Fruit fly (Drosophila melanogaster) whole organism, embryonic: ENCODE measurements around the gene CG43886.

Experiments
- Abd-B ChIP-seq: fragments of 200-800 bp; sonication (Bioruptor generic); optimal IDR thresholded peaks from 2 replicates; lab custom pipeline; 2018; ENCODE audit warnings: missing biosample characterization, mild to moderate bottlenecking, missing genetic modification characterization, moderate library complexity
- Ada2b ChIP-seq: fragments of 200-800 bp; sonication (Bioruptor generic); IDR thresholded peaks from 2 replicates; pipeline ENCODE4 v1.3.6; 2022; ENCODE audit warnings: missing biosample characterization, missing genetic modification characterization
- Asciz ChIP-seq: fragments of 200-800 bp; sonication (Bioruptor generic); optimal IDR thresholded peaks from 2 replicates; lab custom pipeline; 2017; ENCODE audit warnings: missing biosample characterization, mild to moderate bottlenecking, missing genetic modification characterization, missing genetic modification reagents
- Atf-2 ChIP-seq: fragments of 200-800 bp; sonication (Bioruptor generic); optimal IDR thresholded peaks from 2 replicates; lab custom pipeline; 2016; ENCODE audit warnings: missing biosample characterization, missing genetic modification characterization
- Awh ChIP-seq: fragments of 200-800 bp; sonication (Bioruptor generic); IDR thresholded peaks from 2 replicates; pipeline ENCODE4, ENCODE4 v1.3.6; 2022; ENCODE audit warnings: missing biosample characterization, missing genetic modification characterization
- CG10321 ChIP-seq: fragments of 200-800 bp; sonication (Bioruptor generic); IDR thresholded peaks from 2 replicates; pipeline ENCODE4 v1.3.6; 2022; ENCODE audit warnings: missing biosample characterization, missing genetic modification characterization
- CG11247 ChIP-seq: fragments of 200-800 bp; sonication (Bioruptor generic); IDR thresholded peaks from 2 replicates; pipeline ENCODE4 v1.3.6; 2022; ENCODE audit warnings: missing biosample characterization, missing genetic modification characterization
- CG11695 ChIP-seq: fragments of 200-800 bp; sonication (Bioruptor generic); IDR thresholded peaks from 3 replicates; pipeline ENCODE4 v1.3.6; 2022; ENCODE audit warnings: missing biosample characterization, missing genetic modification characterization
- CG12659 ChIP-seq: fragments of 200-800 bp; sonication (Bioruptor generic); optimal IDR thresholded peaks from 3 replicates; lab custom pipeline; 2017; ENCODE audit warnings: mild to moderate bottlenecking, missing biosample characterization, missing genetic modification reagents, missing genetic modification characterization
- CG1603 ChIP-seq: fragments of 200-800 bp; sonication (Bioruptor generic); optimal IDR thresholded peaks from 2 replicates; lab custom pipeline; 2019; ENCODE audit warnings: missing biosample characterization, mild to moderate bottlenecking, missing genetic modification characterization, moderate library complexity
- CG17328 ChIP-seq: fragments of 200-800 bp; sonication (Bioruptor generic); IDR thresholded peaks from 2 replicates; pipeline ENCODE4 v1.3.6; 2022; ENCODE audit warnings: missing biosample characterization, missing genetic modification characterization
- CG3065 ChIP-seq: fragments of 200-800 bp; sonication (Bioruptor generic); optimal IDR thresholded peaks from 2 replicates; lab custom pipeline; 2016; ENCODE audit warnings: missing biosample characterization, missing genetic modification characterization
- CG32772 ChIP-seq: fragments of 200-800 bp; sonication (Bioruptor generic); IDR thresholded peaks from 2 replicates; pipeline ENCODE4 v1.3.6; 2022; ENCODE audit warnings: missing biosample characterization, missing genetic modification characterization
- CG3281 ChIP-seq: fragments of 200-800 bp; sonication (Bioruptor generic); optimal IDR thresholded peaks from 3 replicates; lab custom pipeline; 2017; ENCODE audit warnings: missing biosample characterization, mild to moderate bottlenecking, missing genetic modification characterization
- CG33557 ChIP-seq: fragments of 200-800 bp; sonication (Bioruptor generic); optimal IDR thresholded peaks from 2 replicates; lab custom pipeline; 2019; ENCODE audit warnings: missing biosample characterization, mild to moderate bottlenecking, missing genetic modification characterization, moderate library complexity
- CG4404 ChIP-seq: fragments of 200-800 bp; sonication (Bioruptor generic); IDR thresholded peaks from 2 replicates; pipeline ENCODE4 v1.3.6; 2022; ENCODE audit warnings: missing biosample characterization, missing genetic modification characterization
- CG6791 ChIP-seq: fragments of 200-800 bp; sonication (Bioruptor generic); IDR thresholded peaks from 3 replicates; pipeline ENCODE4 v1.3.6; 2022; ENCODE audit warnings: missing biosample characterization, missing genetic modification characterization; ENCODE audit not compliant: partially characterized antibody
- CG8089 ChIP-seq: fragments of 200-800 bp; sonication (Bioruptor generic); optimal IDR thresholded peaks from 3 replicates; lab custom pipeline; 2016; ENCODE audit warnings: missing biosample characterization, missing genetic modification characterization
- CG8944 ChIP-seq: fragments of 200-800 bp; sonication (Bioruptor generic); optimal IDR thresholded peaks from 3 replicates; lab custom pipeline; 2016; ENCODE audit warnings: missing biosample characterization, missing genetic modification characterization
- CG9215 ChIP-seq: fragments of 200-800 bp; sonication (Bioruptor generic); IDR thresholded peaks from 2 replicates; pipeline ENCODE4 v1.3.6; 2022; ENCODE audit warnings: missing biosample characterization, missing genetic modification characterization
- D19B ChIP-seq: fragments of 200-800 bp; sonication (Bioruptor generic); optimal IDR thresholded peaks from 2 replicates; lab custom pipeline; 2017; ENCODE audit warnings: missing biosample characterization, mild to moderate bottlenecking, missing genetic modification characterization
- Dip2 ChIP-seq: fragments of 200-800 bp; sonication (Bioruptor generic); IDR thresholded peaks from 2 replicates; pipeline ENCODE4 v1.3.6; 2022; ENCODE audit warnings: missing biosample characterization, missing genetic modification characterization
- Dp ChIP-seq: fragments of 200-800 bp; sonication (Bioruptor generic); optimal IDR thresholded peaks from 2 replicates; lab custom pipeline; 2018; ENCODE audit warnings: missing biosample characterization, mild to moderate bottlenecking, missing genetic modification characterization, moderate library complexity
- Ets65A ChIP-seq: fragments of 200-800 bp; sonication (Bioruptor generic); peaks from one replicate; lab custom pipeline; 2016; ENCODE audit warnings: missing biosample characterization, missing genetic modification characterization
- GATAe ChIP-seq: fragments of 200-800 bp; sonication (Bioruptor generic); conservative IDR thresholded peaks from 2 replicates; pipeline ENCODE4 v1.3.6; 2022; ENCODE audit warnings: missing biosample characterization, missing genetic modification characterization
- Lhr ChIP-seq: fragments of 200-800 bp; sonication (Bioruptor generic); optimal IDR thresholded peaks from 3 replicates; lab custom pipeline; 2017; ENCODE audit warnings: mild to moderate bottlenecking, missing biosample characterization, missing genetic modification reagents, missing genetic modification characterization
- Med ChIP-seq: fragments of 200-800 bp; sonication (Bioruptor generic); peaks from one replicate; lab custom pipeline; 2016; ENCODE audit warnings: missing biosample characterization, missing genetic modification characterization, mild to moderate bottlenecking, inconsistent platforms, moderate library complexity
- Poxn ChIP-seq: fragments of 200-800 bp; sonication (Bioruptor generic); IDR thresholded peaks from 2 replicates; pipeline ENCODE4 v1.3.6; 2022; ENCODE audit warnings: missing biosample characterization, missing genetic modification characterization
- Ptx1 ChIP-seq: fragments of 200-800 bp; sonication (Bioruptor generic); IDR thresholded peaks from 2 replicates; pipeline ENCODE4 v1.3.6; 2022; ENCODE audit warnings: missing biosample characterization, missing genetic modification characterization
- Rfx ChIP-seq: fragments of 200-800 bp; sonication (Bioruptor generic); IDR thresholded peaks from 2 replicates; pipeline ENCODE4 v1.3.6; 2022; ENCODE audit warnings: missing biosample characterization, missing genetic modification characterization
- Sox102F ChIP-seq: fragments of 200-800 bp; sonication (Bioruptor generic); optimal IDR thresholded peaks from 2 replicates; lab custom pipeline; 2018; ENCODE audit warnings: missing biosample characterization, mild to moderate bottlenecking, missing genetic modification characterization, moderate library complexity
- TFAM ChIP-seq: fragments of 200-800 bp; sonication (Bioruptor generic); optimal IDR thresholded peaks from 2 replicates; lab custom pipeline; 2017; ENCODE audit warnings: missing biosample characterization, missing genetic modification characterization, inconsistent platforms
- Xrp1 ChIP-seq: fragments of 200-800 bp; sonication (Bioruptor generic); IDR thresholded peaks from 2 replicates; pipeline ENCODE4 v1.3.6; 2022; ENCODE audit warnings: missing biosample characterization, missing genetic modification characterization
- amos ChIP-seq: fragments of 200-800 bp; sonication (Bioruptor generic); IDR thresholded peaks from 2 replicates; pipeline ENCODE4 v1.3.6; 2022; ENCODE audit warnings: missing biosample characterization, missing genetic modification characterization; ENCODE audit not compliant: partially characterized antibody
- disco-r ChIP-seq: fragments of 200-800 bp; sonication (Bioruptor generic); optimal IDR thresholded peaks from 2 replicates; lab custom pipeline; 2016; ENCODE audit warnings: missing biosample characterization, missing genetic modification characterization
- gt ChIP-seq: fragments of 200-800 bp; sonication (Bioruptor generic); IDR thresholded peaks from 2 replicates; pipeline ENCODE4 v1.3.6; 2022; ENCODE audit warnings: missing biosample characterization, missing genetic modification characterization
- jumu ChIP-seq: fragments of 200-800 bp; sonication (Bioruptor generic); optimal IDR thresholded peaks from 3 replicates; lab custom pipeline; 2016; ENCODE audit warnings: missing biosample characterization, missing genetic modification characterization
- klu ChIP-seq: fragments of 200-800 bp; sonication (Bioruptor generic); IDR thresholded peaks from 2 replicates; pipeline ENCODE4 v1.3.6; 2022; ENCODE audit warnings: missing biosample characterization, missing genetic modification characterization
- lbe ChIP-seq: fragments of 200-800 bp; sonication (Bioruptor generic); optimal IDR thresholded peaks from 2 replicates; lab custom pipeline; 2016; ENCODE audit warnings: missing biosample characterization, mild to moderate bottlenecking, missing genetic modification characterization
- luna ChIP-seq: fragments of 200-800 bp; sonication (Bioruptor generic); optimal IDR thresholded peaks from 2 replicates; lab custom pipeline; 2016; ENCODE audit warnings: missing biosample characterization, missing genetic modification characterization
- nerfin-2 ChIP-seq: fragments of 200-800 bp; sonication (Bioruptor generic); IDR thresholded peaks from 2 replicates; pipeline ENCODE4 v1.3.6; 2022; ENCODE audit warnings: missing biosample characterization, missing genetic modification characterization; ENCODE audit not compliant: partially characterized antibody
- nom ChIP-seq: fragments of 200-800 bp; sonication (Bioruptor generic); optimal IDR thresholded peaks from 2 replicates; lab custom pipeline; 2017; ENCODE audit warnings: missing biosample characterization, missing genetic modification characterization, mild to moderate bottlenecking, moderate library complexity, missing genetic modification reagents
- odd ChIP-seq: fragments of 200-800 bp; sonication (Bioruptor generic); optimal IDR thresholded peaks from 2 replicates; lab custom pipeline; 2017; ENCODE audit warnings: missing biosample characterization, mild to moderate bottlenecking, missing genetic modification characterization
- pan ChIP-seq, 4 experiments: fragments of >200 bp in 3 of 4; fragments of 200-800 bp in 1 of 4; sonication (Bioruptor generic) in 1 of 4; optimal IDR thresholded peaks in 3 of 4; IDR thresholded peaks in 1 of 4; 2 replicates each; pipeline versions ENCODE4 v1.3.6 to Lab custom; 2017 to 2022; ENCODE audit warnings: missing biosample characterization in 2 of 4, missing genetic modification characterization in 2 of 4, mixed read lengths in 1 of 4
- sim ChIP-seq: fragments of 200-800 bp; sonication (Bioruptor generic); IDR thresholded peaks from 2 replicates; pipeline ENCODE4 v1.3.6; 2022; ENCODE audit warnings: missing biosample characterization, missing genetic modification characterization
- trh ChIP-seq: fragments of 200-800 bp; sonication (Bioruptor generic); optimal IDR thresholded peaks from 2 replicates; lab custom pipeline; 2016; ENCODE audit warnings: missing biosample characterization, missing genetic modification characterization
- tx ChIP-seq: fragments of 200-800 bp; sonication (Bioruptor generic); optimal IDR thresholded peaks from 2 replicates; lab custom pipeline; 2016; ENCODE audit warnings: missing biosample characterization, missing genetic modification characterization
- vvl ChIP-seq: fragments of 200-800 bp; sonication (Bioruptor generic); IDR thresholded peaks from 2 replicates; pipeline ENCODE4 v1.3.6; 2022; ENCODE audit warnings: missing biosample characterization, missing genetic modification characterization
- zen2 ChIP-seq: fragments of 200-800 bp; sonication (Bioruptor generic); IDR thresholded peaks from 3 replicates; pipeline ENCODE4 v1.3.6; 2022; ENCODE audit warnings: missing biosample characterization, missing genetic modification characterization; ENCODE audit not compliant: partially characterized antibody

Gene CG43886

DNA sequence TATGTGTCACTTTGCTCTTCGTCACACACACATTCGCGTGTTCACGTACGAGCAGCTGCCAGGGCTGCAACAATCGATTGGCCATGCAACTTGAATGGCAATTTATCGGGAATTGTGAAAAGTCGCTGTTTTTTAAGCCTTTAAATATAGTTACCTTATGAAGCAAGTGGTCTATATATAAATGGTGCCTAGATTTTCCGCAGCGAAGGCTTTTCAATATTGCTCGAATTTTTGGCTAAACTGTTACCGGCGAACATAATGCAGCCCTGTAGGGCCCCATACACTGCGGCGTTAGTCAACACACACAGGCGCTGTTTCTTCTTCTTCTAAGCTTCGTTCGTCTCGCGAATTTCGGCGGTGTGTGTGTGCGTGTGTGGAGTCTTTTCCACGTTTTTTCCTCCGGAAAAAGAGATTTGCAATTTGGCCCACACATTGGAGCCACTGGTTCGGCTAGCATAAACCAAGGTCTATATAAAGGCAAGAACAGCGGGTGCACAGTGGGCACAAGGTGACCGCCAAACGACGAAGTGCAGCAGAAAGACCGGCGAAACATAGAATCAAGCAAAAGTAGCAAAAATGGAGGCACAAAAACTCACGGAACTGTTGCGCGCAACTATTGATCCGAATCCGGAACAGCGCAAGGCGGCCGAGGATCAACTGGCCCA lies 43.6 kb downstream of the CG43886 start, which contains the start of the genes Arp3 and msk (continued):
- peak; percentile 48 for TF ChIP-seq nom
- peak; percentile 31; the same call in 1 of the 2 replicates for TF ChIP-seq GATAe (GFP tag; lab: Robert Waterston, UW)
- TF ChIP-seq Xrp1 (GFP tag; lab: Robert Waterston, UW) = peak; percentile 71
- peak; percentile 77 for TF ChIP-seq CG3065 (GFP tag; lab: Kevin White, UChicago)
- peak; percentile 66 for TF ChIP-seq Lhr (GFP tag; lab: Kevin White, UChicago)
- no peak for TF ChIP-seq Poxn (GFP tag; lab: Robert Waterston, UW)
- TF ChIP-seq CG12659 = peak; percentile 93
- TF ChIP-seq TFAM = no peak
- peak; percentile 38 for TF ChIP-seq lbe
- peak; percentile 73 for TF ChIP-seq CG11247 (GFP tag; lab: Robert Waterston, UW)
- TF ChIP-seq amos (GFP tag; lab: Robert Waterston, UW) = 0 out of 2 replicates have a peak, but pooled peaks have one; percentile 49
- peak; percentile 99 for TF ChIP-seq Ets65A (GFP tag; lab: Kevin White, UChicago)
- peak; percentile 64 for TF ChIP-seq Ada2b (GFP tag; lab: Robert Waterston, UW)
- peak; percentile 91 for TF ChIP-seq tx (GFP tag; lab: Kevin White, UChicago)
- no peak for TF ChIP-seq Sox102F (GFP tag; lab: Kevin White, UChicago)
- TF ChIP-seq vvl (GFP tag; lab: Robert Waterston, UW) = peak; percentile 85
- peak; percentile 79 for TF ChIP-seq CG8089
- peak; percentile 43; the same call in 1 of the 2 replicates for TF ChIP-seq klu
- TF ChIP-seq CG9215 = peak; percentile 83
- peak; percentile 83 for TF ChIP-seq Atf-2 (GFP tag; lab: Kevin White, UChicago)
- TF ChIP-seq odd = no peak
- peak; percentile 55; the same call in 1 of the 3 replicates for TF ChIP-seq CG6791 (GFP tag; lab: Robert Waterston, UW)
- TF ChIP-seq trh (GFP tag; lab: Kevin White, UChicago) = peak; percentile 66
- 0 out of 2 replicates have a peak, but pooled peaks have one; percentile 11 for TF ChIP-seq gt (GFP tag; lab: Robert Waterston, UW)
- peak; percentile 92 for TF ChIP-seq CG8944 (GFP tag; lab: Kevin White, UChicago)
- no peak for TF ChIP-seq CG10321
- TF ChIP-seq Dip2 (GFP tag; lab: Robert Waterston, UW) = no peak
- peak; percentile 86 for TF ChIP-seq Ptx1 (GFP tag; lab: Robert Waterston, UW)
- TF ChIP-seq CG33557 = peak; percentile 56
- TF ChIP-seq D19B (GFP tag; lab: Kevin White, UChicago) = peak; percentile 29
- peak; percentile 78 for TF ChIP-seq luna (GFP tag; lab: Kevin White, UChicago)
- no peak for TF ChIP-seq zen2 (GFP tag; lab: Robert Waterston, UW)
- peak; percentile 95 for TF ChIP-seq jumu (GFP tag; lab: Kevin White, UChicago)
- no peak for TF ChIP-seq Asciz (GFP tag; lab: Kevin White, UChicago)
- TF ChIP-seq pan (optimal IDR thresholded peaks at IDR 0.05; lab: Kevin White, UChicago) = no peak
- peak in 1 of 2 experiments; percentile 54 for TF ChIP-seq pan (GFP tag; optimal IDR thresholded peaks at IDR 0.05 in 1 of 2, IDR thresholded peaks at IDR 0.05 in 1 of 2)
- TF ChIP-seq nerfin-2 = no peak
- peak; percentile 58 for TF ChIP-seq Dp (GFP tag; lab: Kevin White, UChicago)
- peak; percentile 89 for TF ChIP-seq disco-r (GFP tag; lab: Kevin White, UChicago)
- TF ChIP-seq Rfx (GFP tag; lab: Robert Waterston, UW) = peak; percentile 86
- peak; percentile 76 for TF ChIP-seq CG4404 (GFP tag; lab: Robert Waterston, UW)
- peak; percentile 99 for TF ChIP-seq Med (GFP tag; lab: Kevin White, UChicago)
- TF ChIP-seq CG32772 = peak; percentile 72
- peak; percentile 47 for TF ChIP-seq CG17328 (GFP tag; lab: Robert Waterston, UW)
- TF ChIP-seq Awh (GFP tag; lab: Robert Waterston, UW) = no peak
- TF ChIP-seq CG11695 (GFP tag; lab: Robert Waterston, UW) = peak; percentile 50; the same call in 1 of the 3 replicates
- TF ChIP-seq CG3281 (GFP tag; lab: Kevin White, UChicago) = peak; percentile 88
- TF ChIP-seq sim (GFP tag; lab: Robert Waterston, UW) = 0 out of 2 replicates have a peak, but pooled peaks have one; percentile 33
- peak; percentile 85 for TF ChIP-seq Abd-B
- TF ChIP-seq CG1603 (tag; lab: Kevin White, UChicago) = peak; percentile 83
